Fruit fly (Drosophila melanogaster) Kc167 (cell line): ENCODE measurements around the gene CG42763.

Source experiments
- Sin3A ChIP-seq: fragments of >200 bp; optimal IDR thresholded peaks from 2 replicates; lab custom pipeline; 2018; ENCODE audit warnings: missing external identifiers
- h ChIP-seq: fragments of >200 bp; optimal IDR thresholded peaks from 3 replicates; lab custom pipeline; 2018; ENCODE audit warnings: missing external identifiers
- insv ChIP-seq: fragments of >200 bp; optimal IDR thresholded peaks from 3 replicates; lab custom pipeline; 2018; ENCODE audit warnings: missing external identifiers
- psq ChIP-seq: fragments of >200 bp; optimal IDR thresholded peaks from 2 replicates; lab custom pipeline; 2017; ENCODE audit warnings: missing external identifiers
- ttk ChIP-seq: sonication (Bioruptor generic); optimal IDR thresholded peaks from 2 replicates; lab custom pipeline; 2017; ENCODE audit warnings: missing external identifiers

dm6 chr2L:8123711-8124379 lies 21.1 kb downstream of the CG42763 start, which contains the start of the genes mon2 and CG8673:
- no peak for TF ChIP-seq psq (lab: Kevin White, UChicago)
- TF ChIP-seq ttk (lab: Kevin White, UChicago): no peak
- TF ChIP-seq h (lab: Kevin White, UChicago): no peak
- no peak for TF ChIP-seq insv (lab: Kevin White, UChicago)
- no peak for TF ChIP-seq Sin3A (lab: Kevin White, UChicago)
